Worm (Caenorhabditis elegans) whole organism, L4 larva: ENCODE measurements around the gene ZK1236.1.

Source experiments
- F10B5.3 ChIP-seq: sonication (generic microtip); optimal IDR thresholded peaks from 2 replicates; lab custom pipeline; 2016; ENCODE audit warnings: mild to moderate bottlenecking, missing genetic modification characterization, missing compliant biosample characterization
- F49E8.2 ChIP-seq: sonication (generic microtip); optimal IDR thresholded peaks from 2 replicates; lab custom pipeline; 2016; ENCODE audit warnings: missing compliant biosample characterization, mild to moderate bottlenecking, missing genetic modification characterization, borderline replicate concordance
- R02D3.7 ChIP-seq: fragments of 150-350 bp; sonication (generic microtip); optimal IDR thresholded peaks from 3 replicates; lab custom pipeline; 2014; ENCODE audit warnings: missing biosample characterization, missing genetic modification characterization
- Y105C5A.15 ChIP-seq: fragments of 200-800 bp; sonication (Bioruptor generic); IDR thresholded peaks from 2 replicates; pipeline ENCODE4 v1.3.6; 2022; ENCODE audit warnings: missing genetic modification characterization, missing compliant biosample characterization
- Y48G9A.11 ChIP-seq: fragments of 200-800 bp; sonication (Bioruptor generic); IDR thresholded peaks from 2 replicates; pipeline ENCODE4 v1.3.6; 2022; ENCODE audit warnings: missing genetic modification reagents, missing genetic modification characterization, missing compliant biosample characterization
- aha-1 ChIP-seq: fragments of 150-350 bp; peaks from one replicate; lab custom pipeline; 2014; ENCODE audit warnings: missing biosample characterization, missing genetic modification characterization
- aly-2 ChIP-seq: sonication (generic microtip); optimal IDR thresholded peaks from 2 replicates; lab custom pipeline; 2018; ENCODE audit warnings: missing biosample characterization, missing genetic modification characterization
- ama-1 ChIP-seq: fragments of 150-350 bp; optimal IDR thresholded peaks from 2 replicates; lab custom pipeline; 2014; ENCODE audit warnings: inconsistent platforms, mixed read lengths
- arid-1 ChIP-seq: fragments of 200-800 bp; sonication (Bioruptor generic); conservative IDR thresholded peaks from 2 replicates; pipeline ENCODE4 v1.3.6; 2022; ENCODE audit warnings: missing genetic modification reagents, missing genetic modification characterization, missing compliant biosample characterization
- ceh-28 ChIP-seq: fragments of 150-350 bp; optimal IDR thresholded peaks from 2 replicates; lab custom pipeline; 2014; ENCODE audit warnings: missing biosample characterization, missing genetic modification reagents, missing genetic modification characterization
- cey-2 ChIP-seq: sonication (generic microtip); optimal IDR thresholded peaks from 3 replicates; lab custom pipeline; 2017; ENCODE audit warnings: missing genetic modification characterization, mild to moderate bottlenecking, missing compliant biosample characterization, antibody characterized with exemption, borderline replicate concordance; ENCODE audit not compliant: insufficient read depth
- daf-12 ChIP-seq: fragments of 150-350 bp; optimal IDR thresholded peaks from 2 replicates; lab custom pipeline; 2014; ENCODE audit warnings: missing biosample characterization, missing genetic modification reagents, missing genetic modification characterization
- dmd-6 ChIP-seq: fragments of 200-800 bp; sonication (Bioruptor generic); IDR thresholded peaks from 2 replicates; pipeline ENCODE4 v1.3.6; 2022; ENCODE audit warnings: missing genetic modification reagents, missing genetic modification characterization, missing compliant biosample characterization
- dmd-8 ChIP-seq: fragments of 200-800 bp; sonication (Bioruptor generic); IDR thresholded peaks from 2 replicates; pipeline ENCODE4 v1.3.6; 2022; ENCODE audit warnings: missing genetic modification characterization, missing compliant biosample characterization
- fkh-10 ChIP-seq: fragments of 150-350 bp; optimal IDR thresholded peaks from 2 replicates; lab custom pipeline; 2014; ENCODE audit warnings: missing biosample characterization, missing genetic modification reagents, missing genetic modification characterization
- hif-1 ChIP-seq, 2 experiments: sonication (generic microtip); optimal IDR thresholded peaks; 2 replicates each; lab custom pipeline; 2016 to 2017; ENCODE audit warnings: missing compliant biosample characterization in 2 of 2, missing genetic modification characterization in 2 of 2, missing genetic modification reagents in 2 of 2, missing genotype in 2 of 2, mild to moderate bottlenecking in 1 of 2
- hlh-30 ChIP-seq: sonication (generic microtip); optimal IDR thresholded peaks from 2 replicates; lab custom pipeline; 2017; ENCODE audit warnings: antibody characterized with exemption, mild to moderate bottlenecking, missing genetic modification characterization, missing compliant biosample characterization; ENCODE audit not compliant: insufficient read depth
- lin-1 ChIP-seq: fragments of 200-800 bp; sonication (Bioruptor generic); IDR thresholded peaks from 2 replicates; pipeline ENCODE4 v1.3.6; 2022; ENCODE audit warnings: missing genetic modification reagents, missing genetic modification characterization, missing compliant biosample characterization
- lin-39 ChIP-seq: fragments of 150-350 bp; optimal IDR thresholded peaks from 2 replicates; lab custom pipeline; 2014; ENCODE audit warnings: missing biosample characterization, missing genetic modification reagents, missing genetic modification characterization
- lir-3 ChIP-seq: sonication (generic microtip); optimal IDR thresholded peaks from 2 replicates; lab custom pipeline; 2016; ENCODE audit warnings: mild to moderate bottlenecking, missing genetic modification characterization, missing compliant biosample characterization
- lsy-2 ChIP-seq, 2 experiments: fragments of 150-350 bp in 1 of 2; sonication (generic microtip) in 1 of 2; optimal IDR thresholded peaks; 2 replicates each; lab custom pipeline; 2014 to 2017; ENCODE audit warnings: missing biosample characterization in 2 of 2, missing genetic modification characterization in 2 of 2
- madf-9 ChIP-seq: fragments of 200-800 bp; sonication (Bioruptor generic); conservative IDR thresholded peaks from 2 replicates; pipeline ENCODE4 v1.3.6; 2022; ENCODE audit warnings: missing genetic modification reagents, missing genetic modification characterization, missing compliant biosample characterization
- mdl-1 ChIP-seq, 2 experiments: fragments of 150-350 bp in 1 of 2; sonication (generic microtip) in 1 of 2; optimal IDR thresholded peaks; 2 replicates each; lab custom pipeline; 2014 to 2017; ENCODE audit warnings: missing biosample characterization in 2 of 2, missing genetic modification characterization in 2 of 2
- mdt-29 ChIP-seq: fragments of 200-800 bp; sonication (Bioruptor generic); IDR thresholded peaks from 2 replicates; pipeline ENCODE4 v1.3.6; 2022; ENCODE audit warnings: missing genetic modification reagents, missing genetic modification characterization, missing compliant biosample characterization
- mep-1 ChIP-seq: fragments of 150-350 bp; sonication (generic microtip); optimal IDR thresholded peaks from 3 replicates; lab custom pipeline; 2014; ENCODE audit warnings: missing biosample characterization, missing genetic modification characterization
- nhr-237 ChIP-seq: sonication (generic microtip); optimal IDR thresholded peaks from 2 replicates; lab custom pipeline; 2017; ENCODE audit warnings: missing biosample characterization, missing genetic modification characterization
- nhr-25 ChIP-seq: sonication (generic microtip); optimal IDR thresholded peaks from 2 replicates; lab custom pipeline; 2017; ENCODE audit warnings: missing genetic modification characterization, mild to moderate bottlenecking, missing compliant biosample characterization, antibody characterized with exemption, moderate library complexity, borderline replicate concordance; ENCODE audit not compliant: insufficient read depth
- nhr-42 ChIP-seq: fragments of 200-800 bp; sonication (Bioruptor generic); IDR thresholded peaks from 2 replicates; pipeline ENCODE4 v1.3.6; 2022; ENCODE audit warnings: missing genetic modification characterization, missing compliant biosample characterization
- pha-4 ChIP-seq, 2 experiments: fragments of 150-350 bp in 1 of 2; fragments of 200-800 bp in 1 of 2; sonication (Bioruptor generic) in 1 of 2; IDR thresholded peaks in 1 of 2; optimal IDR thresholded peaks in 1 of 2; 2 replicates each; pipeline versions ENCODE4 v1.3.6 to Lab custom; 2014 to 2022; ENCODE audit warnings: missing genetic modification characterization in 2 of 2, missing genetic modification reagents in 2 of 2, missing biosample characterization in 1 of 2, missing compliant biosample characterization in 1 of 2
- pqm-1 ChIP-seq: sonication (generic microtip); optimal IDR thresholded peaks from 2 replicates; lab custom pipeline; 2017; ENCODE audit warnings: missing biosample characterization, missing genetic modification characterization
- saeg-2 ChIP-seq: fragments of 200-800 bp; sonication (Bioruptor generic); IDR thresholded peaks from 2 replicates; pipeline ENCODE4 v1.3.6; 2022; ENCODE audit warnings: missing genetic modification reagents, missing genetic modification characterization, missing compliant biosample characterization
- skn-1 ChIP-seq: fragments of 150-350 bp; optimal IDR thresholded peaks from 2 replicates; lab custom pipeline; 2014; ENCODE audit warnings: missing biosample characterization, missing genetic modification characterization
- snpc-4 ChIP-seq: fragments of 150-350 bp; optimal IDR thresholded peaks from 2 replicates; lab custom pipeline; 2014; ENCODE audit warnings: missing biosample characterization, missing genetic modification characterization
- spr-1 ChIP-seq: sonication (generic microtip); optimal IDR thresholded peaks from 2 replicates; lab custom pipeline; 2016; ENCODE audit warnings: mild to moderate bottlenecking, missing genetic modification characterization, missing compliant biosample characterization
- unc-62 ChIP-seq, 3 experiments: fragments of 150-350 bp in 1 of 3; sonication (generic microtip); optimal IDR thresholded peaks in 2 of 3; peaks in 1 of 3; 1 replicate in 1 of 3; 2 replicates in 2 of 3; lab custom pipeline; 2014 to 2017; ENCODE audit warnings: missing biosample characterization in 3 of 3, missing genetic modification characterization in 3 of 3, missing genetic modification reagents in 3 of 3, missing genotype in 1 of 3
- zip-2 ChIP-seq: fragments of 150-350 bp; optimal IDR thresholded peaks from 2 replicates; lab custom pipeline; 2014; ENCODE audit warnings: missing biosample characterization, missing genetic modification characterization

ZK1236.1 gene

ce11 chrIII:8389539-8389938 is 39.6 kb upstream of the ZK1236.1 start, which contains the start of gene ZK353.4:
ZK353.4 (minus strand) TSS chrIII:8389639.
- TF ChIP-seq hif-1 (tag; optimal IDR thresholded peaks at IDR 0.05; lab: Kevin White, UChicago) (no peak), arid-1 (GFP tag; lab: Robert Waterston, UW) (no peak), dmd-8 (GFP tag; lab: Robert Waterston, UW) (no peak), Y105C5A.15 (GFP tag; lab: Robert Waterston, UW) (no peak), F10B5.3 (no peak), fkh-10 (GFP tag; lab: Kevin White, UChicago) (no peak), R02D3.7 (no peak), pqm-1 (no peak), lin-39 (tag; lab: Kevin White, UChicago) (no peak), spr-1 (tag; lab: Kevin White, UChicago) (no peak), madf-9 (GFP tag; lab: Robert Waterston, UW) (no peak), mdt-29 (GFP tag; lab: Robert Waterston, UW) (no peak), saeg-2 (no peak), aly-2 (no peak), skn-1 (tag; lab: Kevin White, UChicago) (no peak)

ce11 chrIII:8392307-8392706 is 36.8 kb upstream of the ZK1236.1 start:
- TF ChIP-seq unc-62 (GFP tag; optimal IDR thresholded peaks at IDR 0.05 in 1 of 2; lab: Kevin White, UChicago), result peak in 1 of 2 experiments; percentile 4
- TF ChIP-seq unc-62 (tag; optimal IDR thresholded peaks at IDR 0.05; lab: Kevin White, UChicago), result no peak
- peak; percentile 14; the same call in 1 of the 2 replicates for TF ChIP-seq dmd-6 (GFP tag; lab: Robert Waterston, UW)
- TF ChIP-seq mep-1, result no peak
- no peak for TF ChIP-seq ama-1 (lab: Kevin White, UChicago)
- TF ChIP-seq lir-3 (tag; lab: Kevin White, UChicago), result no peak
- TF ChIP-seq lsy-2 (tag; optimal IDR thresholded peaks at IDR 0.05; lab: Kevin White, UChicago), result peak; percentile 33 to 56
- TF ChIP-seq aha-1 (tag; lab: Kevin White, UChicago), result no peak
- no peak for TF ChIP-seq zip-2
- peak; percentile 85 for TF ChIP-seq hlh-30 (tag; lab: Kevin White, UChicago)
- TF ChIP-seq mdl-1 (tag; optimal IDR thresholded peaks at IDR 0.05; lab: Kevin White, UChicago), result peak in 1 of 2 experiments; percentile 28
- no peak for TF ChIP-seq nhr-237 (tag; lab: Kevin White, UChicago)
- no peak for TF ChIP-seq Y48G9A.11 (GFP tag; lab: Robert Waterston, UW)
- TF ChIP-seq ceh-28 (tag; lab: Kevin White, UChicago), result no peak
- TF ChIP-seq pha-4 (GFP tag; IDR thresholded peaks at IDR 0.05; lab: Robert Waterston, UW), result no peak
- no peak for TF ChIP-seq pha-4 (tag; optimal IDR thresholded peaks at IDR 0.05; lab: Kevin White, UChicago)
- TF ChIP-seq nhr-42, result no peak
- no peak for TF ChIP-seq nhr-25
- TF ChIP-seq lin-1 (GFP tag; lab: Robert Waterston, UW), result no peak
- TF ChIP-seq cey-2 (tag; lab: Kevin White, UChicago), result no peak
- TF ChIP-seq daf-12 (tag; lab: Kevin White, UChicago), result no peak
- peak; percentile 27 for TF ChIP-seq fkh-10 (GFP tag; lab: Kevin White, UChicago)

- TF ChIP-seq F49E8.2 (tag; lab: Kevin White, UChicago), result no peak
- no peak for TF ChIP-seq snpc-4 (tag; lab: Kevin White, UChicago)
- TF ChIP-seq unc-62 (GFP tag; optimal IDR thresholded peaks at IDR 0.05 in 1 of 2; lab: Kevin White, UChicago), result peak in 1 of 2 experiments; percentile 26
- no peak for TF ChIP-seq unc-62 (tag; optimal IDR thresholded peaks at IDR 0.05; lab: Kevin White, UChicago)
- TF ChIP-seq ama-1 (lab: Kevin White, UChicago), result no peak
- TF ChIP-seq lir-3 (tag; lab: Kevin White, UChicago), result no peak
- peak; percentile 93 for TF ChIP-seq aha-1 (tag; lab: Kevin White, UChicago)
- TF ChIP-seq lsy-2 (tag; optimal IDR thresholded peaks at IDR 0.05; lab: Kevin White, UChicago), result peak in 1 of 2 experiments; percentile 18
- TF ChIP-seq, all 104 proteins: peak for 3
Measured at ce11 chrIII:8394374-8395302, 34.5 kb upstream of the ZK1236.1 start, which contains the start of gene ZK353.10. ZK353.10 (minus strand) TSS chrIII:8394424.
